Worm (Caenorhabditis elegans): ENCODE results near the gene ZK1058.3.

- TF ChIP-seq sem-4 (tag; optimal IDR thresholded peaks at IDR 0.05) (no peak), skn-1 (tag; optimal IDR thresholded peaks at IDR 0.05) (no peak), unc-55 (GFP tag; optimal IDR thresholded peaks at IDR 0.05) (no peak), nhr-77 (tag; optimal IDR thresholded peaks at IDR 0.05) (no peak)
Measured at ce11 chrIII:3928136-3928535, 9.5 kb downstream of the ZK1058.3 start, which contains the start of gene F37A8.1.

All from whole organism, L2 larva.